Fruit fly (Drosophila melanogaster) S2 (cell line): Measurements from ENCODE around the gene CG17129.

Experiments
- CG8478 ChIP-seq: fragments of >200 bp; optimal IDR thresholded peaks from 2 replicates; lab custom pipeline; 2018
- CTCF ChIP-seq, 2 experiments: fragments of >200 bp; optimal IDR thresholded peaks; 2 replicates each; lab custom pipeline; 2018

- TF ChIP-seq CG8478 (lab: Kevin White, UChicago) (no peak), CTCF (optimal IDR thresholded peaks at IDR 0.05; lab: Kevin White, UChicago) (no peak)
Observed at dm6 chr3L:723654-724461, 43.7 kb upstream of the CG17129 start.
